Worm (Caenorhabditis elegans) whole organism, young adult: ENCODE data around the gene Y23B4A.1.

Source experiments
- F10E7.11 ChIP-seq: sonication (generic microtip); optimal IDR thresholded peaks from 2 replicates; lab custom pipeline; 2017; ENCODE audit warnings: mild to moderate bottlenecking, missing genetic modification characterization, moderate library complexity, missing compliant biosample characterization
- T07F8.4 ChIP-seq: sonication (generic microtip); optimal IDR thresholded peaks from 2 replicates; lab custom pipeline; 2016; ENCODE audit warnings: mild to moderate bottlenecking, missing genetic modification characterization, moderate library complexity, missing compliant biosample characterization
- aptf-3 ChIP-seq: fragments of 200-800 bp; sonication (Bioruptor generic); IDR thresholded peaks from 2 replicates; pipeline ENCODE4 v1.3.6; 2022; ENCODE audit warnings: missing genetic modification characterization, missing compliant biosample characterization
- athp-1 ChIP-seq: sonication (generic microtip); optimal IDR thresholded peaks from 2 replicates; lab custom pipeline; 2017; ENCODE audit warnings: mild to moderate bottlenecking, missing genetic modification characterization, missing compliant biosample characterization
- cebp-1 ChIP-seq, 2 experiments: fragments of 200-800 bp in 1 of 2; sonication (Bioruptor generic) in 1 of 2; sonication (generic microtip) in 1 of 2; IDR thresholded peaks in 1 of 2; optimal IDR thresholded peaks in 1 of 2; 2 replicates each; pipeline versions ENCODE4 v1.3.6 to Lab custom; 2017 to 2022; ENCODE audit warnings: missing compliant biosample characterization in 2 of 2, missing genetic modification characterization in 2 of 2, mild to moderate bottlenecking in 1 of 2, missing genetic modification reagents in 1 of 2, moderate library complexity in 1 of 2
- ceh-27 ChIP-seq: fragments of 200-800 bp; sonication (Bioruptor generic); optimal IDR thresholded peaks from 2 replicates; lab custom pipeline; 2018; ENCODE audit warnings: mild to moderate bottlenecking, missing genetic modification characterization, moderate library complexity, missing compliant biosample characterization

- TF ChIP-seq ceh-27 (GFP tag; lab: Kevin White, UChicago) (no peak), cebp-1 (GFP tag; IDR thresholded peaks at IDR 0.05; lab: Robert Waterston, UW) (no peak), cebp-1 (tag; optimal IDR thresholded peaks at IDR 0.05; lab: Kevin White, UChicago) (no peak), athp-1 (tag; lab: Kevin White, UChicago) (no peak), aptf-3 (GFP tag; lab: Robert Waterston, UW) (no peak), F10E7.11 (tag; lab: Kevin White, UChicago) (no peak), T07F8.4 (tag; lab: Kevin White, UChicago) (no peak)
Observed at ce11 chrX:5941325-5941724, 24.1 kb upstream of the Y23B4A.1 start.
